Worm (Caenorhabditis elegans) whole organism, midembryonic: ENCODE data around the gene dach-1.

Source experiments
- T22C8.4 ChIP-seq: fragments of 200-800 bp; sonication (Bioruptor generic); IDR thresholded peaks from 2 replicates; pipeline ENCODE4 v1.3.6; 2022; ENCODE audit warnings: missing genetic modification characterization, missing compliant biosample characterization
- cog-1 ChIP-seq: sonication (generic microtip); optimal IDR thresholded peaks from 2 replicates; lab custom pipeline; 2016; ENCODE audit warnings: missing genetic modification characterization, missing compliant biosample characterization
- flt-1 ChIP-seq: fragments of 200-800 bp; sonication (Bioruptor generic); IDR thresholded peaks from 2 replicates; pipeline ENCODE4 v1.3.6; 2022; ENCODE audit warnings: missing genetic modification characterization, missing compliant biosample characterization
- klf-2 ChIP-seq: fragments of 200-800 bp; sonication (Bioruptor generic); conservative IDR thresholded peaks from 2 replicates; pipeline ENCODE4 v1.3.6; 2022; ENCODE audit warnings: missing genetic modification reagents, missing genetic modification characterization, missing compliant biosample characterization
- ref-1 ChIP-seq: fragments of 200-800 bp; sonication (Bioruptor generic); conservative IDR thresholded peaks from 2 replicates; pipeline ENCODE4 v1.3.6; 2022; ENCODE audit warnings: missing genetic modification reagents, missing genetic modification characterization, missing compliant biosample characterization

DNA sequence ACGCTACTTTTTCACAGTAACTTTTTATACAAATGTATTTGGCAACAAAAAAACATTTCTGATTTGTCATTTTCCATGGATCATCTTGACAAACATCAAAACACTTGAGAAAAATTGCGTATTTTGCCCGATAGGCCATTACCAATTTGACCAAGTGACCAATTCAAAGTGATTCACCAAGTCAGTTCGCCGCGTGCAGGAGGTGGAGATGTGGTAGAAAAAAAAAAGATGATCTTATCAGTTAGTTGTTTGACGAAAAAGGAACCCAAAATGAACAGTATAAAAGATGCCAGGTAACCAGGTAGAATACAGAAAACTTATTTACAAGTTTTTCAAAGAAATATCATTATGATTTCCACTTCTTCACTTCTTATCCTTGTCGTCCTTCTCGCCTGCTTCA lies 39.2 kb downstream of the dach-1 start, which contains the start of gene nlp-27:
- no peak for TF ChIP-seq flt-1 (GFP tag; lab: Robert Waterston, UW)
- TF ChIP-seq cog-1, result no peak
- TF ChIP-seq T22C8.4 (GFP tag; lab: Robert Waterston, UW), result no peak
- TF ChIP-seq ref-1, result no peak
- no peak for TF ChIP-seq klf-2 (GFP tag; lab: Robert Waterston, UW)
